Fruit fly (Drosophila melanogaster) whole organism, prepupa: ENCODE measurements around the gene CG33108.
A peak's percentile ranks its signal among the peaks of the same experiment; 100 is the strongest.

Experiments used
- Blimp-1 ChIP-seq: fragments of 200-800 bp; sonication (Bioruptor generic); optimal IDR thresholded peaks from 3 replicates; lab custom pipeline; 2017; ENCODE audit warnings: missing biosample characterization, missing genetic modification characterization, mild to moderate bottlenecking, moderate library complexity, missing genetic modification reagents
- CG10669 ChIP-seq: fragments of 200-800 bp; sonication (Bioruptor generic); optimal IDR thresholded peaks from 3 replicates; lab custom pipeline; 2018; ENCODE audit warnings: missing biosample characterization, mild to moderate bottlenecking, missing genetic modification characterization, moderate library complexity
- CG11762 ChIP-seq: fragments of 200-800 bp; sonication (Bioruptor generic); optimal IDR thresholded peaks from 3 replicates; lab custom pipeline; 2016; ENCODE audit warnings: missing biosample characterization, missing genetic modification characterization; ENCODE audit not compliant: insufficient read depth
- CG15336 ChIP-seq: fragments of 200-800 bp; sonication (Bioruptor generic); IDR thresholded peaks from 2 replicates; pipeline ENCODE4 v1.3.6; 2022; ENCODE audit warnings: missing biosample characterization, missing genetic modification characterization
- CG1621 ChIP-seq: fragments of 200-800 bp; sonication (Bioruptor generic); optimal IDR thresholded peaks from 3 replicates; lab custom pipeline; 2018; ENCODE audit warnings: missing biosample characterization, mild to moderate bottlenecking, missing genetic modification characterization
- CG31627 ChIP-seq: fragments of 200-800 bp; sonication (Bioruptor generic); optimal IDR thresholded peaks from 3 replicates; lab custom pipeline; 2016; ENCODE audit warnings: missing biosample characterization, missing genetic modification characterization
- CG32006 ChIP-seq: fragments of 200-800 bp; sonication (Bioruptor generic); optimal IDR thresholded peaks from 3 replicates; lab custom pipeline; 2017; ENCODE audit warnings: missing biosample characterization, mild to moderate bottlenecking, missing genetic modification characterization
- CG34406 ChIP-seq: fragments of 200-800 bp; sonication (Bioruptor generic); optimal IDR thresholded peaks from 3 replicates; lab custom pipeline; 2016; ENCODE audit warnings: missing biosample characterization, missing genetic modification characterization
- CG3919 ChIP-seq: fragments of 200-800 bp; sonication (Bioruptor generic); optimal IDR thresholded peaks from 3 replicates; lab custom pipeline; 2016; ENCODE audit warnings: missing biosample characterization, missing genetic modification characterization
- CG4318 ChIP-seq: fragments of 200-800 bp; sonication (Bioruptor generic); optimal IDR thresholded peaks from 3 replicates; lab custom pipeline; 2017; ENCODE audit warnings: missing biosample characterization, mild to moderate bottlenecking, missing genetic modification characterization
- CG6163 ChIP-seq: fragments of 200-800 bp; sonication (Bioruptor generic); IDR thresholded peaks from 3 replicates; pipeline ENCODE4 v1.3.6; 2022; ENCODE audit warnings: missing biosample characterization, missing genetic modification characterization
- CG6792 ChIP-seq: fragments of 200-800 bp; sonication (Bioruptor generic); optimal IDR thresholded peaks from 3 replicates; lab custom pipeline; 2016; ENCODE audit warnings: missing biosample characterization, missing genetic modification characterization
- CG6808 ChIP-seq: fragments of 200-800 bp; sonication (Bioruptor generic); optimal IDR thresholded peaks from 3 replicates; lab custom pipeline; 2017; ENCODE audit warnings: missing biosample characterization, missing genetic modification characterization, mild to moderate bottlenecking, moderate library complexity, missing genetic modification reagents
- CG7368 ChIP-seq: fragments of 200-800 bp; sonication (Bioruptor generic); optimal IDR thresholded peaks from 3 replicates; lab custom pipeline; 2016; ENCODE audit warnings: missing biosample characterization, missing genetic modification characterization
- CG8119 ChIP-seq: fragments of 200-800 bp; sonication (Bioruptor generic); IDR thresholded peaks from 3 replicates; pipeline ENCODE4 v1.3.6; 2022; ENCODE audit warnings: missing biosample characterization, missing genetic modification characterization
- CG8319 ChIP-seq: fragments of 200-800 bp; sonication (Bioruptor generic); optimal IDR thresholded peaks from 3 replicates; lab custom pipeline; 2016; ENCODE audit warnings: missing biosample characterization, missing genetic modification characterization
- CG8632 ChIP-seq: fragments of 200-800 bp; sonication (Bioruptor generic); optimal IDR thresholded peaks from 3 replicates; lab custom pipeline; 2016; ENCODE audit warnings: missing biosample characterization, missing genetic modification characterization
- CG9139 ChIP-seq: fragments of 200-800 bp; sonication (Bioruptor generic); optimal IDR thresholded peaks from 3 replicates; lab custom pipeline; 2017; ENCODE audit warnings: missing biosample characterization, mild to moderate bottlenecking, missing genetic modification characterization
- Eip93F ChIP-seq: fragments of 200-800 bp; sonication (Bioruptor generic); optimal IDR thresholded peaks from 2 replicates; lab custom pipeline; 2016; ENCODE audit warnings: missing biosample characterization, mild to moderate bottlenecking, missing genetic modification characterization
- Ets21C ChIP-seq: fragments of 200-800 bp; sonication (Bioruptor generic); optimal IDR thresholded peaks from 3 replicates; lab custom pipeline; 2016; ENCODE audit warnings: missing biosample characterization, missing genetic modification characterization
- Ets96B ChIP-seq: fragments of 200-800 bp; optimal IDR thresholded peaks from 2 replicates; lab custom pipeline; 2019; ENCODE audit warnings: missing biosample characterization, mild to moderate bottlenecking, missing genetic modification characterization, moderate library complexity
- Gug ChIP-seq: fragments of 200-800 bp; sonication (Bioruptor generic); IDR thresholded peaks from 2 replicates; pipeline ENCODE4 v1.3.6; 2022; ENCODE audit warnings: missing biosample characterization, missing genetic modification characterization
- Hr39 ChIP-seq: fragments of 200-800 bp; sonication (Bioruptor generic); optimal IDR thresholded peaks from 2 replicates; lab custom pipeline; 2016; ENCODE audit warnings: missing biosample characterization, missing genetic modification characterization
- Hr4 ChIP-seq: fragments of 200-800 bp; sonication (Bioruptor generic); optimal IDR thresholded peaks from 3 replicates; lab custom pipeline; 2016; ENCODE audit warnings: missing biosample characterization, missing genetic modification characterization
- Lpt ChIP-seq: fragments of 200-800 bp; sonication (Bioruptor generic); optimal IDR thresholded peaks from 3 replicates; lab custom pipeline; 2016; ENCODE audit warnings: missing biosample characterization, missing genetic modification characterization
- Sox102F ChIP-seq: fragments of 200-800 bp; sonication (Bioruptor generic); optimal IDR thresholded peaks from 2 replicates; lab custom pipeline; 2016; ENCODE audit warnings: missing biosample characterization, mild to moderate bottlenecking, missing genetic modification characterization
- Sox14 ChIP-seq: fragments of 200-800 bp; sonication (Bioruptor generic); optimal IDR thresholded peaks from 3 replicates; lab custom pipeline; 2016; ENCODE audit warnings: missing biosample characterization, missing genetic modification characterization
- achi ChIP-seq: fragments of 200-800 bp; sonication (Bioruptor generic); optimal IDR thresholded peaks from 3 replicates; lab custom pipeline; 2016; ENCODE audit warnings: missing biosample characterization, missing genetic modification characterization
- acj6 ChIP-seq: fragments of 200-800 bp; sonication (Bioruptor generic); optimal IDR thresholded peaks from 3 replicates; lab custom pipeline; 2016; ENCODE audit warnings: missing biosample characterization, missing genetic modification characterization
- cyc ChIP-seq: fragments of 200-800 bp; sonication (Bioruptor generic); optimal IDR thresholded peaks from 3 replicates; lab custom pipeline; 2016; ENCODE audit warnings: missing biosample characterization, missing genetic modification characterization
- dac ChIP-seq: fragments of 200-800 bp; sonication (Bioruptor generic); optimal IDR thresholded peaks from 2 replicates; lab custom pipeline; 2017; ENCODE audit warnings: missing biosample characterization, mild to moderate bottlenecking, missing genetic modification characterization
- dsx ChIP-seq: fragments of 200-800 bp; optimal IDR thresholded peaks from 3 replicates; lab custom pipeline; 2019; ENCODE audit warnings: missing biosample characterization, mild to moderate bottlenecking, missing genetic modification characterization, moderate library complexity; ENCODE audit not compliant: poor library complexity, severe bottlenecking
- eg ChIP-seq: fragments of 200-800 bp; sonication (Bioruptor generic); IDR thresholded peaks from 3 replicates; pipeline ENCODE4 v1.3.6; 2022; ENCODE audit warnings: missing biosample characterization, missing genetic modification characterization
- esn ChIP-seq: fragments of 200-800 bp; sonication (Bioruptor generic); optimal IDR thresholded peaks from 2 replicates; lab custom pipeline; 2016; ENCODE audit warnings: missing biosample characterization, mild to moderate bottlenecking, missing genetic modification characterization, moderate library complexity
- fd59A ChIP-seq: fragments of 200-800 bp; sonication (Bioruptor generic); optimal IDR thresholded peaks from 2 replicates; lab custom pipeline; 2017; ENCODE audit warnings: missing biosample characterization, mild to moderate bottlenecking, missing genetic modification characterization, missing genetic modification reagents
- fd85E ChIP-seq: fragments of 200-800 bp; sonication (Bioruptor generic); optimal IDR thresholded peaks from 3 replicates; lab custom pipeline; 2016; ENCODE audit warnings: missing biosample characterization, missing genetic modification characterization
- fkh ChIP-seq: fragments of 200-800 bp; sonication (Bioruptor generic); optimal IDR thresholded peaks from 3 replicates; lab custom pipeline; 2017; ENCODE audit warnings: missing biosample characterization, mild to moderate bottlenecking, missing genetic modification characterization, moderate library complexity
- lz ChIP-seq: fragments of 200-800 bp; sonication (Bioruptor generic); optimal IDR thresholded peaks from 3 replicates; lab custom pipeline; 2016; ENCODE audit warnings: missing biosample characterization, missing genetic modification characterization
- net ChIP-seq: fragments of 200-800 bp; sonication (Bioruptor generic); optimal IDR thresholded peaks from 3 replicates; lab custom pipeline; 2016; ENCODE audit warnings: missing biosample characterization, missing genetic modification characterization
- pdm3 ChIP-seq: fragments of 200-800 bp; sonication (Bioruptor generic); optimal IDR thresholded peaks from 3 replicates; lab custom pipeline; 2016; ENCODE audit warnings: missing biosample characterization, missing genetic modification characterization
- spab ChIP-seq: fragments of 200-800 bp; sonication (Bioruptor generic); optimal IDR thresholded peaks from 2 replicates; lab custom pipeline; 2017; ENCODE audit warnings: missing biosample characterization, mild to moderate bottlenecking, missing genetic modification characterization, missing genetic modification reagents
- svp ChIP-seq: fragments of 200-800 bp; sonication (Bioruptor generic); peaks from one replicate; lab custom pipeline; 2016; ENCODE audit warnings: missing biosample characterization, missing genetic modification characterization
- topi ChIP-seq: fragments of 200-800 bp; sonication (Bioruptor generic); optimal IDR thresholded peaks from 3 replicates; lab custom pipeline; 2016; ENCODE audit warnings: missing biosample characterization, missing genetic modification characterization
- vri ChIP-seq: fragments of 200-800 bp; sonication (Bioruptor generic); optimal IDR thresholded peaks from 3 replicates; lab custom pipeline; 2016; ENCODE audit warnings: missing biosample characterization, mild to moderate bottlenecking, missing genetic modification characterization

Gene CG33108

dm6 chr3R:24037538-24038265, 42.2 kb downstream of the CG33108 start, which contains the start of gene spas (continued):
- TF ChIP-seq spab (no peak), cyc (GFP tag; lab: Kevin White, UChicago) (peak; percentile 68), dsx (GFP tag; lab: Kevin White, UChicago) (peak; percentile 15), CG34406 (GFP tag; lab: Kevin White, UChicago) (peak; percentile 62), Lpt (GFP tag; lab: Kevin White, UChicago) (peak; percentile 18), Hr4 (GFP tag; lab: Kevin White, UChicago) (peak; percentile 80), Ets96B (tag; lab: Kevin White, UChicago) (peak; percentile 46), achi (GFP tag; lab: Kevin White, UChicago) (peak; percentile 75), esn (peak; percentile 75), net (GFP tag; lab: Kevin White, UChicago) (no peak), CG6163 (GFP tag; lab: Robert Waterston, UW) (peak; percentile 70), fkh (GFP tag; lab: Kevin White, UChicago) (peak; percentile 40), CG9139 (no peak), pdm3 (GFP tag; lab: Kevin White, UChicago) (peak; percentile 68), CG7368 (GFP tag; lab: Kevin White, UChicago) (peak; percentile 58), CG15336 (peak; percentile 46; the same call in 1 of the 2 replicates), CG31627 (GFP tag; lab: Kevin White, UChicago) (peak; percentile 82), CG8319 (GFP tag; lab: Kevin White, UChicago) (peak; percentile 48), lz (GFP tag; lab: Kevin White, UChicago) (peak; percentile 83), dac (GFP tag; lab: Kevin White, UChicago) (peak; percentile 46), CG8119 (GFP tag; lab: Robert Waterston, UW) (no peak), acj6 (GFP tag; lab: Kevin White, UChicago) (peak; percentile 71), fd59A (peak; percentile 41)

- peak; percentile 57 for TF ChIP-seq Sox14 (GFP tag; lab: Kevin White, UChicago)
- TF ChIP-seq topi: no peak
- TF ChIP-seq CG32006 (GFP tag; lab: Kevin White, UChicago): no peak
- TF ChIP-seq Blimp-1: no peak
- TF ChIP-seq CG6163 (GFP tag; lab: Robert Waterston, UW): peak; percentile 46; the same call in 2 of the 3 replicates
- TF ChIP-seq CG7368 (GFP tag; lab: Kevin White, UChicago): no peak
- TF ChIP-seq net (GFP tag; lab: Kevin White, UChicago): no peak
- no peak for TF ChIP-seq fd85E (GFP tag; lab: Kevin White, UChicago)
- TF ChIP-seq CG34406 (GFP tag; lab: Kevin White, UChicago): peak; percentile 14
- TF ChIP-seq Lpt (GFP tag; lab: Kevin White, UChicago): no peak
- no peak for TF ChIP-seq Hr39 (GFP tag; lab: Kevin White, UChicago)
- TF ChIP-seq Ets21C (GFP tag; lab: Kevin White, UChicago): no peak
- peak; percentile 78 for TF ChIP-seq svp (GFP tag; lab: Kevin White, UChicago)
- TF ChIP-seq CG31627 (GFP tag; lab: Kevin White, UChicago): no peak
- TF ChIP-seq Eip93F: no peak
- TF ChIP-seq cyc (GFP tag; lab: Kevin White, UChicago): no peak
- peak; percentile 13 for TF ChIP-seq CG8632
- peak; percentile 34 for TF ChIP-seq vri (GFP tag; lab: Kevin White, UChicago)
- no peak for TF ChIP-seq CG10669 (GFP tag; lab: Kevin White, UChicago)
- TF ChIP-seq dac (GFP tag; lab: Kevin White, UChicago): no peak
- TF ChIP-seq CG3919 (GFP tag; lab: Kevin White, UChicago): peak; percentile 9
- TF ChIP-seq pdm3 (GFP tag; lab: Kevin White, UChicago): peak; percentile 22
- TF ChIP-seq dsx (GFP tag; lab: Kevin White, UChicago): no peak
- TF ChIP-seq spab: no peak
- no peak for TF ChIP-seq lz (GFP tag; lab: Kevin White, UChicago)
- no peak for TF ChIP-seq CG11762 (GFP tag; lab: Kevin White, UChicago)
- peak; percentile 25 for TF ChIP-seq CG6808
- TF ChIP-seq CG8119 (GFP tag; lab: Robert Waterston, UW): no peak
- no peak for TF ChIP-seq CG4318 (GFP tag; lab: Kevin White, UChicago)
- TF ChIP-seq Gug (GFP tag; lab: Robert Waterston, UW): no peak
- TF ChIP-seq CG1621: no peak
- peak; percentile 25 for TF ChIP-seq CG6792 (GFP tag; lab: Kevin White, UChicago)
- TF ChIP-seq Sox102F (GFP tag; lab: Kevin White, UChicago): peak; percentile 50
- no peak for TF ChIP-seq fd59A
- TF ChIP-seq eg (GFP tag; lab: Robert Waterston, UW): 0 out of 3 replicates have a peak, but pooled peaks have one; percentile 11
- peak; percentile 34 for TF ChIP-seq fkh (GFP tag; lab: Kevin White, UChicago)
Observed at dm6 chr3R:24038736-24039556, 43.5 kb downstream of the CG33108 start, which contains the start of gene Miro. TSS of gene Miro (minus strand) at chr3R:24038847.
